Worm (Caenorhabditis elegans) whole organism, midembryonic: Measurements from ENCODE around the gene C46E10.3.

Source experiments
- T22C8.4 ChIP-seq: fragments of 200-800 bp; sonication (Bioruptor generic); IDR thresholded peaks from 2 replicates; pipeline ENCODE4 v1.3.6; 2022; ENCODE audit warnings: missing genetic modification characterization, missing compliant biosample characterization
- cog-1 ChIP-seq: sonication (generic microtip); optimal IDR thresholded peaks from 2 replicates; lab custom pipeline; 2016; ENCODE audit warnings: missing genetic modification characterization, missing compliant biosample characterization
- flt-1 ChIP-seq: fragments of 200-800 bp; sonication (Bioruptor generic); IDR thresholded peaks from 2 replicates; pipeline ENCODE4 v1.3.6; 2022; ENCODE audit warnings: missing genetic modification characterization, missing compliant biosample characterization
- klf-2 ChIP-seq: fragments of 200-800 bp; sonication (Bioruptor generic); conservative IDR thresholded peaks from 2 replicates; pipeline ENCODE4 v1.3.6; 2022; ENCODE audit warnings: missing genetic modification reagents, missing genetic modification characterization, missing compliant biosample characterization
- ztf-23 ChIP-seq: fragments of 200-800 bp; sonication (Bioruptor generic); IDR thresholded peaks from 2 replicates; pipeline ENCODE4 v1.3.6; 2022; ENCODE audit warnings: missing genetic modification reagents, missing genetic modification characterization, missing compliant biosample characterization
- ztf-29 ChIP-seq: fragments of 200-800 bp; sonication (Bioruptor generic); IDR thresholded peaks from 2 replicates; pipeline ENCODE4 v1.3.6; 2022; ENCODE audit warnings: missing genetic modification reagents, missing genetic modification characterization, missing compliant biosample characterization

DNA sequence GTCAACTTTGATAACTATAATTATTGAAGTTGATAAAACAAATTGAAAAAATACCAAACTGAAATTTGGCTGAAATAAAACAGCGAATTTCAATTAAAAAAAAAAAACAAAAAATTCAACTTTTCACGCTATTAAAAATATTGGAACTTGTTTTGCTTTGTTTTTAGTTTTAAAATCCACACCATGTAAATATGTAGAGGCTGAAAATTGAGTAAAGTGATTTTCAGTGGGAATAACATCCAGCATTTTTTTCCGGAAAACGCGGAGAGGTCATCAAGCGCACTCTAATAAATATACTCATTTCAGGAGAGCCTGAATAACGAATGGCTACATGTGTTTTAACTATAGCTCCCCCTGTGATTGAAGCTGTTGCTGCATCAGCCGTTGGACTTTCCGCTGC is 32.5 kb downstream of the C46E10.3 start, which contains the start of gene rcd-1:
- TF ChIP-seq flt-1 (GFP tag; lab: Robert Waterston, UW) (no peak), cog-1 (no peak), T22C8.4 (no peak), ztf-23 (GFP tag; lab: Robert Waterston, UW) (no peak), klf-2 (GFP tag; lab: Robert Waterston, UW) (no peak), ztf-29 (GFP tag; lab: Robert Waterston, UW) (no peak)
